Worm (Caenorhabditis elegans) whole organism, L1 larva: ENCODE data around the gene hpl-1.

Experiments
- aha-1 ChIP-seq: fragments of 150-350 bp; optimal IDR thresholded peaks from 2 replicates; lab custom pipeline; 2014; ENCODE audit warnings: missing biosample characterization, missing genetic modification characterization
- ceh-90 ChIP-seq: sonication (generic microtip); optimal IDR thresholded peaks from 2 replicates; lab custom pipeline; 2016; ENCODE audit warnings: missing genetic modification characterization, missing compliant biosample characterization
- dpl-1 ChIP-seq, 3 experiments: fragments of 150-350 bp in 2 of 3; sonication (generic microtip) in 1 of 3; optimal IDR thresholded peaks; 2 replicates each; lab custom pipeline; 2014 to 2017; ENCODE audit warnings: missing biosample characterization in 3 of 3, missing genetic modification characterization in 3 of 3, missing genetic modification reagents in 3 of 3
- efl-1 ChIP-seq, 4 experiments: fragments of 150-350 bp; optimal IDR thresholded peaks in 3 of 4; peaks in 1 of 4; 1 replicate in 1 of 4; 2 replicates in 3 of 4; lab custom pipeline; 2014; ENCODE audit warnings: missing biosample characterization in 2 of 4, missing genetic modification characterization in 2 of 4, missing genetic modification reagents in 2 of 4
- ets-5 ChIP-seq: fragments of 200-800 bp; sonication (Bioruptor generic); IDR thresholded peaks from 2 replicates; pipeline ENCODE4 v1.3.6; 2022; ENCODE audit warnings: missing genetic modification characterization, missing compliant biosample characterization
- lin-14 ChIP-seq: fragments of 200-800 bp; sonication (Bioruptor generic); optimal IDR thresholded peaks from 2 replicates; lab custom pipeline; 2018; ENCODE audit warnings: mild to moderate bottlenecking, missing genetic modification characterization, moderate library complexity, missing compliant biosample characterization
- lin-39 ChIP-seq: fragments of 150-350 bp; optimal IDR thresholded peaks from 2 replicates; lab custom pipeline; 2014; ENCODE audit warnings: missing biosample characterization, missing genetic modification reagents, missing genetic modification characterization
- pqm-1 ChIP-seq: sonication (generic microtip); optimal IDR thresholded peaks from 3 replicates; lab custom pipeline; 2017; ENCODE audit warnings: missing biosample characterization, missing genetic modification characterization
- tlp-1 ChIP-seq: fragments of 150-350 bp; optimal IDR thresholded peaks from 2 replicates; lab custom pipeline; 2014; ENCODE audit warnings: missing biosample characterization, missing genetic modification characterization
- unc-62 ChIP-seq: fragments of 150-350 bp; optimal IDR thresholded peaks from 2 replicates; lab custom pipeline; 2014; ENCODE audit warnings: missing biosample characterization, missing genetic modification reagents, missing genetic modification characterization
- zag-1 ChIP-seq: fragments of 150-350 bp; optimal IDR thresholded peaks from 2 replicates; lab custom pipeline; 2014; ENCODE audit warnings: missing biosample characterization, missing genetic modification characterization
- ztf-4 ChIP-seq: fragments of 150-350 bp; optimal IDR thresholded peaks from 2 replicates; lab custom pipeline; 2014; ENCODE audit warnings: missing biosample characterization, missing genetic modification characterization

- no peak for TF ChIP-seq ztf-4 (tag; lab: Kevin White, UChicago)
- no peak for TF ChIP-seq lin-39 (tag; lab: Kevin White, UChicago)
- no peak for TF ChIP-seq ceh-90 (tag; lab: Kevin White, UChicago)
- TF ChIP-seq unc-62 (GFP tag; lab: Kevin White, UChicago): no peak
- no peak for TF ChIP-seq pqm-1 (tag; lab: Kevin White, UChicago)
- TF ChIP-seq ets-5 (GFP tag; lab: Robert Waterston, UW): no peak
- TF ChIP-seq lin-14 (GFP tag; lab: Kevin White, UChicago): peak; percentile 6
- no peak for TF ChIP-seq aha-1 (tag; lab: Kevin White, UChicago)
- TF ChIP-seq zag-1 (tag; lab: Kevin White, UChicago): no peak
- TF ChIP-seq tlp-1: no peak
- no peak for TF ChIP-seq dpl-1 (GFP tag; optimal IDR thresholded peaks at IDR 0.05; lab: Kevin White, UChicago)
- TF ChIP-seq efl-1 (optimal IDR thresholded peaks at IDR 0.05; lab: Kevin White, UChicago): no peak
- no peak for TF ChIP-seq efl-1 (GFP tag; optimal IDR thresholded peaks at IDR 0.05 in 1 of 2; lab: Kevin White, UChicago)
These were observed 18.5 kb upstream of the hpl-1 start, which contains the start of gene skr-21 for ce11 chrX:13226614-13227096.
